Worm (Caenorhabditis elegans): ENCODE measurements around the gene W02B12.11.

ce11 chrII:11455715-11456114, 17.9 kb upstream of the W02B12.11 start:
- no peak for TF ChIP-seq pha-4 (tag; optimal IDR thresholded peaks at IDR 0.05)
- no peak for TF ChIP-seq lsy-2 (tag; optimal IDR thresholded peaks at IDR 0.05)
- TF ChIP-seq elt-3 (tag; optimal IDR thresholded peaks at IDR 0.05) = no peak
- TF ChIP-seq ceh-83 (GFP tag; optimal IDR thresholded peaks at IDR 0.05) = no peak
- TF ChIP-seq sem-2 (GFP tag; optimal IDR thresholded peaks at IDR 0.05) = no peak
